4 fruit fly cellular contexts compared by ENCODE assay signal in genomic region chr3L:1748218-1748617, dm6.
TF ChIP-seq lines count a peak whose summit lies in the region.

No protein-coding gene starts in this region.

- no peak for TF ChIP-seq CTCF in whole organism, embryonic (GFP tag; optimal IDR thresholded peaks at IDR 0.05; lab: Kevin White, UChicago)

TF ChIP-seq in whole organism, embryonic, 481 proteins besides CTCF, POLR2A, EP300 and RAD21 (continues in another document):
- TF ChIP-seq CG8290 (GFP tag; optimal IDR thresholded peaks at IDR 0.05; lab: Kevin White, UChicago) (no peak), CG8290 (tag; optimal IDR thresholded peaks at IDR 0.05; lab: Kevin White, UChicago) (peak in 1 of 2 experiments; percentile 46), abd-A (tag; optimal IDR thresholded peaks at IDR 0.05; lab: Kevin White, UChicago) (peak; percentile 27), so (GFP tag; IDR thresholded peaks at IDR 0.05; lab: Robert Waterston, UW) (no peak), Hmr (GFP tag; optimal IDR thresholded peaks at IDR 0.05; lab: Kevin White, UChicago) (peak; percentile 38), B-H2 (GFP tag; optimal IDR thresholded peaks at IDR 0.05; lab: Kevin White, UChicago) (peak; percentile 2), NfI (GFP tag; optimal IDR thresholded peaks at IDR 0.05; lab: Kevin White, UChicago) (peak; percentile 10), CG3995 (GFP tag; optimal IDR thresholded peaks at IDR 0.05; lab: Kevin White, UChicago) (peak; percentile 94), Ets97D (GFP tag; optimal IDR thresholded peaks at IDR 0.05; lab: Kevin White, UChicago) (peak; percentile 49), Nf-YC (tag; optimal IDR thresholded peaks at IDR 0.05; lab: Kevin White, UChicago) (peak; percentile 12), Med (GFP tag; lab: Kevin White, UChicago) (peak; percentile 88), CG18599 (GFP tag; optimal IDR thresholded peaks at IDR 0.05; lab: Kevin White, UChicago) (peak; percentile 14), mld (GFP tag; IDR thresholded peaks at IDR 0.05; lab: Robert Waterston, UW; ENCODE audit: partially characterized antibody) (no peak), seq (GFP tag; IDR thresholded peaks at IDR 0.05; lab: Robert Waterston, UW) (peak; percentile 70), CG2120 (GFP tag; optimal IDR thresholded peaks at IDR 0.05; lab: Kevin White, UChicago) (peak; percentile 17), ewg (GFP tag; optimal IDR thresholded peaks at IDR 0.05; lab: Kevin White, UChicago) (peak; percentile 98), CG12744 (GFP tag; optimal IDR thresholded peaks at IDR 0.05; lab: Kevin White, UChicago) (no peak), sens-2 (GFP tag; IDR thresholded peaks at IDR 0.05; lab: Robert Waterston, UW) (no peak), onecut (GFP tag; IDR thresholded peaks at IDR 0.05; lab: Robert Waterston, UW) (0 out of 2 replicates have a peak, but pooled peaks have one; percentile 35), Sry-β (GFP tag; optimal IDR thresholded peaks at IDR 0.05; lab: Kevin White, UChicago) (peak; percentile 20), pzg (GFP tag; optimal IDR thresholded peaks at IDR 0.05; lab: Kevin White, UChicago) (peak; percentile 8), maf-S (GFP tag; optimal IDR thresholded peaks at IDR 0.05; lab: Kevin White, UChicago) (no peak)

TF ChIP-seq in whole organism, prepupa, 60 proteins besides CTCF, POLR2A, EP300 and RAD21 (continues in another document):
- peak; percentile 38 for TF ChIP-seq svp (GFP tag; lab: Kevin White, UChicago)
- no peak for TF ChIP-seq CG7368 (GFP tag; optimal IDR thresholded peaks at IDR 0.05; lab: Kevin White, UChicago)
- TF ChIP-seq achi (GFP tag; optimal IDR thresholded peaks at IDR 0.05; lab: Kevin White, UChicago): no peak
- no peak for TF ChIP-seq CG3032 (tag; optimal IDR thresholded peaks at IDR 0.05; lab: Kevin White, UChicago)
- no peak for TF ChIP-seq CG31627 (GFP tag; optimal IDR thresholded peaks at IDR 0.05; lab: Kevin White, UChicago)
- TF ChIP-seq CG4318 (GFP tag; optimal IDR thresholded peaks at IDR 0.05; lab: Kevin White, UChicago): no peak
- no peak for TF ChIP-seq CG11902 (GFP tag; optimal IDR thresholded peaks at IDR 0.05; lab: Kevin White, UChicago)
- peak; percentile 5 for TF ChIP-seq CG32006 (GFP tag; optimal IDR thresholded peaks at IDR 0.05; lab: Kevin White, UChicago)
- no peak for TF ChIP-seq fd59A (GFP tag; optimal IDR thresholded peaks at IDR 0.05; lab: Kevin White, UChicago)
- no peak for TF ChIP-seq eg (GFP tag; IDR thresholded peaks at IDR 0.05; lab: Robert Waterston, UW)
- TF ChIP-seq Gug (GFP tag; IDR thresholded peaks at IDR 0.05; lab: Robert Waterston, UW): no peak
- TF ChIP-seq Blimp-1 (GFP tag; optimal IDR thresholded peaks at IDR 0.05; lab: Kevin White, UChicago): no peak
- TF ChIP-seq CG6276 (GFP tag; optimal IDR thresholded peaks at IDR 0.05; lab: Kevin White, UChicago): no peak
- peak; percentile 7 for TF ChIP-seq esn (GFP tag; optimal IDR thresholded peaks at IDR 0.05; lab: Kevin White, UChicago)
- TF ChIP-seq Sox15 (GFP tag; optimal IDR thresholded peaks at IDR 0.05; lab: Kevin White, UChicago): no peak
- no peak for TF ChIP-seq CG8119 (GFP tag; IDR thresholded peaks at IDR 0.05; lab: Robert Waterston, UW)
- TF ChIP-seq CG1621 (tag; optimal IDR thresholded peaks at IDR 0.05; lab: Kevin White, UChicago): no peak
- no peak for TF ChIP-seq CG10631 (GFP tag; optimal IDR thresholded peaks at IDR 0.05; lab: Kevin White, UChicago)
- TF ChIP-seq net (GFP tag; optimal IDR thresholded peaks at IDR 0.05; lab: Kevin White, UChicago): no peak
- TF ChIP-seq CG34406 (GFP tag; optimal IDR thresholded peaks at IDR 0.05; lab: Kevin White, UChicago): no peak
- TF ChIP-seq pdm3 (GFP tag; optimal IDR thresholded peaks at IDR 0.05; lab: Kevin White, UChicago): no peak
- TF ChIP-seq Ets96B (tag; optimal IDR thresholded peaks at IDR 0.05; lab: Kevin White, UChicago): no peak
- TF ChIP-seq Met (GFP tag; optimal IDR thresholded peaks at IDR 0.05; lab: Kevin White, UChicago): peak; percentile 5
- peak in 1 of 2 experiments; percentile 25 for TF ChIP-seq ss (GFP tag; optimal IDR thresholded peaks at IDR 0.05; lab: Kevin White, UChicago)
- TF ChIP-seq CG11762 (GFP tag; optimal IDR thresholded peaks at IDR 0.05; lab: Kevin White, UChicago; ENCODE audit: insufficient read depth): no peak

TF ChIP-seq in whole organism, pupa, 21 proteins besides CTCF, POLR2A, EP300 and RAD21:
- TF ChIP-seq rn (GFP tag; IDR thresholded peaks at IDR 0.05; lab: Robert Waterston, UW) (no peak), gl (tag; optimal IDR thresholded peaks at IDR 0.05; lab: Kevin White, UChicago) (no peak), CG8301 (tag; optimal IDR thresholded peaks at IDR 0.05; lab: Kevin White, UChicago) (no peak), CG13204 (GFP tag; optimal IDR thresholded peaks at IDR 0.05; lab: Kevin White, UChicago) (peak; percentile 6)

TF ChIP-seq in whole organism, wandering third instar larva, 38 proteins besides CTCF, POLR2A, EP300 and RAD21:
- no peak for TF ChIP-seq pan (optimal IDR thresholded peaks at IDR 0.05; lab: Kevin White, UChicago)
- no peak for TF ChIP-seq lola (GFP tag; optimal IDR thresholded peaks at IDR 0.05; lab: Kevin White, UChicago)
- TF ChIP-seq Vsx2 (GFP tag; optimal IDR thresholded peaks at IDR 0.05; lab: Kevin White, UChicago; ENCODE audit: partially characterized antibody): peak; percentile 51
- no peak for TF ChIP-seq jim (GFP tag; optimal IDR thresholded peaks at IDR 0.05; lab: Kevin White, UChicago)
